Worm (Caenorhabditis elegans) whole organism, L4 larva: ENCODE measurements around the gene col-91.

Experiments used
- D1046.2 ChIP-seq: fragments of 200-800 bp; sonication (Bioruptor generic); IDR thresholded peaks from 2 replicates; pipeline ENCODE4 v1.3.6; 2022; ENCODE audit warnings: missing genetic modification characterization, missing compliant biosample characterization
- F10B5.3 ChIP-seq: sonication (generic microtip); optimal IDR thresholded peaks from 2 replicates; lab custom pipeline; 2016; ENCODE audit warnings: mild to moderate bottlenecking, missing genetic modification characterization, missing compliant biosample characterization
- F26F4.8 ChIP-seq: fragments of 200-800 bp; sonication (Bioruptor generic); conservative IDR thresholded peaks from 2 replicates; pipeline ENCODE4 v1.3.6; 2022; ENCODE audit warnings: missing genetic modification characterization, missing compliant biosample characterization
- T20F7.1 ChIP-seq: fragments of 200-800 bp; sonication (Bioruptor generic); optimal IDR thresholded peaks from 2 replicates; lab custom pipeline; 2018; ENCODE audit warnings: mild to moderate bottlenecking, missing genetic modification characterization, missing compliant biosample characterization
- Y105C5A.15 ChIP-seq: fragments of 200-800 bp; sonication (Bioruptor generic); IDR thresholded peaks from 2 replicates; pipeline ENCODE4 v1.3.6; 2022; ENCODE audit warnings: missing genetic modification characterization, missing compliant biosample characterization
- ZK546.5 ChIP-seq, 2 experiments: sonication (generic microtip); optimal IDR thresholded peaks; 2 replicates each; lab custom pipeline; 2017; ENCODE audit warnings: missing biosample characterization in 2 of 2, missing genetic modification characterization in 2 of 2
- aha-1 ChIP-seq: fragments of 150-350 bp; peaks from one replicate; lab custom pipeline; 2014; ENCODE audit warnings: missing biosample characterization, missing genetic modification characterization
- ama-1 ChIP-seq: fragments of 150-350 bp; optimal IDR thresholded peaks from 2 replicates; lab custom pipeline; 2014; ENCODE audit warnings: inconsistent platforms, mixed read lengths
- attf-4 ChIP-seq: sonication (generic microtip); optimal IDR thresholded peaks from 3 replicates; lab custom pipeline; 2017; ENCODE audit warnings: missing biosample characterization, missing genetic modification characterization
- ceh-82 ChIP-seq: sonication (generic microtip); optimal IDR thresholded peaks from 2 replicates; lab custom pipeline; 2017; ENCODE audit warnings: missing biosample characterization, missing genetic modification characterization
- ces-1 ChIP-seq: fragments of 150-350 bp; sonication (generic microtip); optimal IDR thresholded peaks from 4 replicates; lab custom pipeline; 2014; ENCODE audit warnings: missing biosample characterization, missing genetic modification reagents, missing genetic modification characterization
- daf-16 ChIP-seq, 3 experiments: sonication (generic microtip); optimal IDR thresholded peaks; 2 replicates each; lab custom pipeline; 2016 to 2017; ENCODE audit warnings: missing genetic modification characterization in 3 of 3, missing genetic modification reagents in 3 of 3, mild to moderate bottlenecking in 2 of 3, missing compliant biosample characterization in 2 of 3, missing biosample characterization in 1 of 3, moderate library complexity in 1 of 3
- daf-19 ChIP-seq: fragments of 200-800 bp; sonication (Bioruptor generic); conservative IDR thresholded peaks from 2 replicates; pipeline ENCODE4 v1.3.6; 2022; ENCODE audit warnings: missing genetic modification characterization, missing compliant biosample characterization
- dmd-8 ChIP-seq: fragments of 200-800 bp; sonication (Bioruptor generic); IDR thresholded peaks from 2 replicates; pipeline ENCODE4 v1.3.6; 2022; ENCODE audit warnings: missing genetic modification characterization, missing compliant biosample characterization
- egl-43 ChIP-seq: fragments of 200-800 bp; sonication (Bioruptor generic); IDR thresholded peaks from 2 replicates; pipeline ENCODE4 v1.3.6; 2022; ENCODE audit warnings: missing genetic modification reagents, missing genetic modification characterization, missing compliant biosample characterization
- fkh-10 ChIP-seq: fragments of 150-350 bp; optimal IDR thresholded peaks from 2 replicates; lab custom pipeline; 2014; ENCODE audit warnings: missing biosample characterization, missing genetic modification reagents, missing genetic modification characterization
- gei-8 ChIP-seq: fragments of 200-800 bp; sonication (Bioruptor generic); optimal IDR thresholded peaks from 2 replicates; lab custom pipeline; 2018; ENCODE audit warnings: mild to moderate bottlenecking, missing genetic modification characterization, missing compliant biosample characterization
- hif-1 ChIP-seq, 2 experiments: sonication (generic microtip); optimal IDR thresholded peaks; 2 replicates each; lab custom pipeline; 2016 to 2017; ENCODE audit warnings: missing compliant biosample characterization in 2 of 2, missing genetic modification characterization in 2 of 2, missing genetic modification reagents in 2 of 2, missing genotype in 2 of 2, mild to moderate bottlenecking in 1 of 2
- hlh-30 ChIP-seq: sonication (generic microtip); optimal IDR thresholded peaks from 2 replicates; lab custom pipeline; 2017; ENCODE audit warnings: antibody characterized with exemption, mild to moderate bottlenecking, missing genetic modification characterization, missing compliant biosample characterization; ENCODE audit not compliant: insufficient read depth
- jun-1 ChIP-seq: fragments of 150-350 bp; optimal IDR thresholded peaks from 2 replicates; lab custom pipeline; 2014; ENCODE audit warnings: missing biosample characterization, missing genetic modification reagents, missing genetic modification characterization
- lim-7 ChIP-seq: fragments of 200-800 bp; sonication (Bioruptor generic); IDR thresholded peaks from 2 replicates; pipeline ENCODE4 v1.3.6; 2022; ENCODE audit warnings: missing genetic modification characterization, missing compliant biosample characterization
- lin-13 ChIP-seq: fragments of 150-350 bp; optimal IDR thresholded peaks from 2 replicates; lab custom pipeline; 2014; ENCODE audit warnings: missing biosample characterization, missing genetic modification reagents, missing genetic modification characterization
- lin-15B ChIP-seq: fragments of 150-350 bp; sonication (generic microtip); optimal IDR thresholded peaks from 3 replicates; lab custom pipeline; 2014; ENCODE audit warnings: missing biosample characterization, missing genetic modification characterization
- lin-29 ChIP-seq: fragments of 200-800 bp; sonication (Bioruptor generic); IDR thresholded peaks from 2 replicates; pipeline ENCODE4 v1.3.6; 2022; ENCODE audit warnings: missing genetic modification reagents, missing genetic modification characterization, missing compliant biosample characterization
- lin-38 ChIP-seq: fragments of 200-800 bp; sonication (Bioruptor generic); IDR thresholded peaks from 2 replicates; pipeline ENCODE4 v1.3.6; 2022; ENCODE audit warnings: missing genetic modification reagents, missing genetic modification characterization, missing compliant biosample characterization
- lsy-2 ChIP-seq, 2 experiments: fragments of 150-350 bp in 1 of 2; sonication (generic microtip) in 1 of 2; optimal IDR thresholded peaks; 2 replicates each; lab custom pipeline; 2014 to 2017; ENCODE audit warnings: missing biosample characterization in 2 of 2, missing genetic modification characterization in 2 of 2
- mes-2 ChIP-seq: sonication (generic microtip); optimal IDR thresholded peaks from 2 replicates; lab custom pipeline; 2016; ENCODE audit warnings: missing genotype, mild to moderate bottlenecking, missing genetic modification characterization, missing compliant biosample characterization; ENCODE audit not compliant: poor library complexity, severe bottlenecking
- mxl-2 ChIP-seq: fragments of 200-800 bp; sonication (Bioruptor generic); conservative IDR thresholded peaks from 2 replicates; pipeline ENCODE4 v1.3.6; 2022; ENCODE audit warnings: missing genetic modification reagents, missing genetic modification characterization, missing compliant biosample characterization
- mxl-3 ChIP-seq: fragments of 200-800 bp; sonication (Bioruptor generic); optimal IDR thresholded peaks from 2 replicates; lab custom pipeline; 2018; ENCODE audit warnings: mild to moderate bottlenecking, missing genetic modification characterization, missing compliant biosample characterization
- nhr-10 ChIP-seq: fragments of 150-350 bp; optimal IDR thresholded peaks from 2 replicates; lab custom pipeline; 2014; ENCODE audit warnings: missing biosample characterization, missing genetic modification characterization
- nhr-102 ChIP-seq: sonication (generic microtip); optimal IDR thresholded peaks from 2 replicates; lab custom pipeline; 2016; ENCODE audit warnings: mild to moderate bottlenecking, missing genetic modification characterization, moderate library complexity, missing compliant biosample characterization
- nhr-48 ChIP-seq: sonication (generic microtip); optimal IDR thresholded peaks from 2 replicates; lab custom pipeline; 2016; ENCODE audit warnings: mild to moderate bottlenecking, missing genetic modification characterization, missing compliant biosample characterization
- nhr-6 ChIP-seq: fragments of 150-350 bp; optimal IDR thresholded peaks from 2 replicates; lab custom pipeline; 2014; ENCODE audit warnings: missing biosample characterization, missing genetic modification characterization
- nhr-77 ChIP-seq: fragments of 150-350 bp; optimal IDR thresholded peaks from 2 replicates; lab custom pipeline; 2014; ENCODE audit warnings: missing biosample characterization, missing genetic modification characterization
- pqm-1 ChIP-seq: sonication (generic microtip); optimal IDR thresholded peaks from 2 replicates; lab custom pipeline; 2017; ENCODE audit warnings: missing biosample characterization, missing genetic modification characterization
- rbr-2 ChIP-seq: sonication (generic microtip); optimal IDR thresholded peaks from 2 replicates; lab custom pipeline; 2016; ENCODE audit warnings: missing genotype, missing genetic modification characterization, missing compliant biosample characterization
- saeg-2 ChIP-seq: fragments of 200-800 bp; sonication (Bioruptor generic); IDR thresholded peaks from 2 replicates; pipeline ENCODE4 v1.3.6; 2022; ENCODE audit warnings: missing genetic modification reagents, missing genetic modification characterization, missing compliant biosample characterization
- sdz-12 ChIP-seq: fragments of 200-800 bp; sonication (Bioruptor generic); optimal IDR thresholded peaks from 2 replicates; lab custom pipeline; 2018; ENCODE audit warnings: mild to moderate bottlenecking, missing genetic modification characterization, missing compliant biosample characterization
- set-16 ChIP-seq: fragments of 200-800 bp; sonication (Bioruptor generic); IDR thresholded peaks from 2 replicates; pipeline ENCODE4 v1.3.6; 2022; ENCODE audit warnings: missing genetic modification reagents, missing genetic modification characterization, missing compliant biosample characterization
- snpc-1.2 ChIP-seq: fragments of 200-800 bp; sonication (Bioruptor generic); IDR thresholded peaks from 2 replicates; pipeline ENCODE4 v1.3.6; 2022; ENCODE audit warnings: missing genetic modification reagents, missing genetic modification characterization, missing compliant biosample characterization
- spr-3 ChIP-seq: fragments of 200-800 bp; sonication (Bioruptor generic); optimal IDR thresholded peaks from 2 replicates; lab custom pipeline; 2018; ENCODE audit warnings: mild to moderate bottlenecking, missing genetic modification characterization, missing compliant biosample characterization
- tag-97 ChIP-seq: fragments of 200-800 bp; sonication (Bioruptor generic); IDR thresholded peaks from 2 replicates; pipeline ENCODE4 v1.3.6; 2022; ENCODE audit warnings: missing genetic modification characterization, missing compliant biosample characterization
- tra-1 ChIP-seq: fragments of 200-800 bp; sonication (Bioruptor generic); IDR thresholded peaks from 2 replicates; pipeline ENCODE4 v1.3.6; 2022; ENCODE audit warnings: missing genetic modification reagents, missing genetic modification characterization, missing compliant biosample characterization
- vab-7 ChIP-seq: fragments of 200-800 bp; sonication (Bioruptor generic); IDR thresholded peaks from 2 replicates; pipeline ENCODE4 v1.3.6; 2022; ENCODE audit warnings: missing genetic modification reagents, missing genetic modification characterization, missing compliant biosample characterization

Gene col-91

ce11 chrIII:8262599-8262998 lies 865 bp downstream of the col-91 start:
- TF ChIP-seq gei-8 (GFP tag; lab: Kevin White, UChicago) (no peak), mxl-2 (GFP tag; lab: Robert Waterston, UW) (no peak), F10B5.3 (tag; lab: Kevin White, UChicago) (no peak), mes-2 (tag; lab: Kevin White, UChicago) (peak; percentile 10), F26F4.8 (GFP tag; lab: Robert Waterston, UW) (no peak), lin-38 (0 out of 2 replicates have a peak, but pooled peaks have one; percentile 15), set-16 (GFP tag; lab: Robert Waterston, UW) (peak; percentile 98), vab-7 (GFP tag; lab: Robert Waterston, UW) (no peak), egl-43 (GFP tag; lab: Robert Waterston, UW) (0 out of 2 replicates have a peak, but pooled peaks have one; percentile 17), sdz-12 (GFP tag; lab: Kevin White, UChicago) (peak; percentile 51), attf-4 (tag; lab: Kevin White, UChicago) (no peak), fkh-10 (GFP tag; lab: Kevin White, UChicago) (no peak), tra-1 (GFP tag; lab: Robert Waterston, UW) (no peak)

ce11 chrIII:8258045-8258444 lies 5.4 kb downstream of the col-91 start, which contains the start of gene ncr-2:
Gene ncr-2 (plus strand): TSS chrIII:8258345.
- TF ChIP-seq lim-7 (GFP tag; lab: Robert Waterston, UW) (no peak), D1046.2 (GFP tag; lab: Robert Waterston, UW) (no peak), saeg-2 (no peak), vab-7 (GFP tag; lab: Robert Waterston, UW) (no peak)

ce11 chrIII:8254938-8255337 lies 8.5 kb downstream of the col-91 start, which contains the start of gene F09G8.5:
Gene F09G8.5 (plus strand): TSS chrIII:8254975.
- TF ChIP-seq ces-1 (GFP tag; lab: Kevin White, UChicago), result no peak
- TF ChIP-seq jun-1 (tag; lab: Kevin White, UChicago), result no peak
- TF ChIP-seq pqm-1 (tag; lab: Kevin White, UChicago), result no peak
- no peak for TF ChIP-seq nhr-48 (tag; lab: Kevin White, UChicago)
- no peak for TF ChIP-seq spr-3 (GFP tag; lab: Kevin White, UChicago)
- TF ChIP-seq nhr-6 (tag; lab: Kevin White, UChicago), result no peak
- no peak for TF ChIP-seq aha-1 (tag; lab: Kevin White, UChicago)
- TF ChIP-seq daf-16 (GFP tag; optimal IDR thresholded peaks at IDR 0.05; lab: Kevin White, UChicago), result no peak
- no peak for TF ChIP-seq daf-16 (tag; optimal IDR thresholded peaks at IDR 0.05; lab: Kevin White, UChicago)
- no peak for TF ChIP-seq ama-1 (lab: Kevin White, UChicago)
- TF ChIP-seq D1046.2 (GFP tag; lab: Robert Waterston, UW), result no peak
- TF ChIP-seq daf-19 (GFP tag; lab: Robert Waterston, UW), result no peak
- TF ChIP-seq nhr-10, result no peak
- TF ChIP-seq Y105C5A.15 (GFP tag; lab: Robert Waterston, UW), result no peak
- TF ChIP-seq nhr-77 (tag; lab: Kevin White, UChicago), result no peak
- no peak for TF ChIP-seq T20F7.1 (GFP tag; lab: Kevin White, UChicago)
- TF ChIP-seq lin-29 (GFP tag; lab: Robert Waterston, UW), result no peak
- TF ChIP-seq lin-13 (GFP tag; lab: Kevin White, UChicago), result no peak
- no peak for TF ChIP-seq lin-15B (tag; lab: Kevin White, UChicago)
- no peak for TF ChIP-seq ceh-82
- TF ChIP-seq mxl-2 (GFP tag; lab: Robert Waterston, UW), result no peak
- TF ChIP-seq, all 104 proteins: peak for 0

- TF ChIP-seq hlh-30 (tag; lab: Kevin White, UChicago), result no peak
- TF ChIP-seq nhr-6 (tag; lab: Kevin White, UChicago), result no peak
- TF ChIP-seq egl-43 (GFP tag; lab: Robert Waterston, UW), result no peak
- peak in 1 of 2 experiments; percentile 69 for TF ChIP-seq hif-1 (tag; optimal IDR thresholded peaks at IDR 0.05; lab: Kevin White, UChicago)
- no peak for TF ChIP-seq pqm-1 (tag; lab: Kevin White, UChicago)
- no peak for TF ChIP-seq rbr-2
- TF ChIP-seq mxl-3 (GFP tag; lab: Kevin White, UChicago), result no peak
- TF ChIP-seq spr-3 (GFP tag; lab: Kevin White, UChicago), result no peak
- TF ChIP-seq F10B5.3 (tag; lab: Kevin White, UChicago), result no peak
- peak; percentile 34; the same call in 1 of the 2 replicates for TF ChIP-seq vab-7 (GFP tag; lab: Robert Waterston, UW)
- no peak for TF ChIP-seq lsy-2 (tag; optimal IDR thresholded peaks at IDR 0.05; lab: Kevin White, UChicago)
- TF ChIP-seq nhr-102 (tag; lab: Kevin White, UChicago), result no peak
- no peak for TF ChIP-seq snpc-1.2 (GFP tag; lab: Robert Waterston, UW)
- TF ChIP-seq dmd-8 (GFP tag; lab: Robert Waterston, UW), result no peak
- no peak for TF ChIP-seq tag-97
- no peak for TF ChIP-seq mxl-2 (GFP tag; lab: Robert Waterston, UW)
- TF ChIP-seq ZK546.5 (tag; optimal IDR thresholded peaks at IDR 0.05; lab: Kevin White, UChicago), result no peak
Measured at ce11 chrIII:8250007-8250683, 13.3 kb downstream of the col-91 start, which contains the start of gene knl-1. Gene knl-1 (plus strand): TSS chrIII:8250632.
